Fruit fly (Drosophila melanogaster) whole organism, embryonic: ENCODE data around the gene Atg13.

Source experiments
- CG10147 ChIP-seq: fragments of 200-800 bp; sonication (Bioruptor generic); optimal IDR thresholded peaks from 2 replicates; lab custom pipeline; 2019; ENCODE audit warnings: missing biosample characterization, mild to moderate bottlenecking, missing genetic modification characterization, moderate library complexity
- CG12104 ChIP-seq: fragments of 200-800 bp; sonication (Bioruptor generic); optimal IDR thresholded peaks from 3 replicates; lab custom pipeline; 2016; ENCODE audit warnings: missing biosample characterization, missing genetic modification characterization
- CG12769 ChIP-seq: fragments of 200-800 bp; sonication (Bioruptor generic); optimal IDR thresholded peaks from 2 replicates; lab custom pipeline; 2019; ENCODE audit warnings: missing biosample characterization, mild to moderate bottlenecking, missing genetic modification characterization, moderate library complexity
- CG13296 ChIP-seq: fragments of 200-800 bp; sonication (Bioruptor generic); optimal IDR thresholded peaks from 3 replicates; lab custom pipeline; 2018; ENCODE audit warnings: missing biosample characterization, mild to moderate bottlenecking, missing genetic modification characterization
- CG13624 ChIP-seq: fragments of 200-800 bp; sonication (Bioruptor generic); optimal IDR thresholded peaks from 2 replicates; lab custom pipeline; 2016; ENCODE audit warnings: missing biosample characterization, missing genetic modification characterization
- CG13775 ChIP-seq: fragments of 200-800 bp; sonication (Bioruptor generic); optimal IDR thresholded peaks from 3 replicates; lab custom pipeline; 2017; ENCODE audit warnings: missing biosample characterization, mild to moderate bottlenecking, missing genetic modification characterization
- CG14014 ChIP-seq: fragments of 200-800 bp; sonication (Bioruptor generic); IDR thresholded peaks from 2 replicates; pipeline ENCODE4 v1.3.6; 2022; ENCODE audit warnings: missing biosample characterization, missing genetic modification characterization
- CG14667 ChIP-seq: fragments of 200-800 bp; sonication (Bioruptor generic); IDR thresholded peaks from 2 replicates; pipeline ENCODE4 v1.3.6; 2022; ENCODE audit warnings: missing biosample characterization, missing genetic modification characterization
- CG14710 ChIP-seq: fragments of 200-800 bp; sonication (Bioruptor generic); optimal IDR thresholded peaks from 3 replicates; lab custom pipeline; 2019; ENCODE audit warnings: missing biosample characterization, mild to moderate bottlenecking, missing genetic modification characterization, moderate library complexity
- CG15696 ChIP-seq: fragments of 200-800 bp; sonication (Bioruptor generic); optimal IDR thresholded peaks from 2 replicates; lab custom pipeline; 2019; ENCODE audit warnings: missing biosample characterization, mild to moderate bottlenecking, missing genetic modification characterization, moderate library complexity
- CG17829 ChIP-seq: fragments of 200-800 bp; optimal IDR thresholded peaks from 2 replicates; lab custom pipeline; 2019; ENCODE audit warnings: missing biosample characterization, mild to moderate bottlenecking, missing genetic modification characterization, moderate library complexity
- CG18619 ChIP-seq: fragments of 200-800 bp; sonication (Bioruptor generic); optimal IDR thresholded peaks from 3 replicates; lab custom pipeline; 2017; ENCODE audit warnings: missing biosample characterization, mild to moderate bottlenecking, missing genetic modification characterization
- CG2678 ChIP-seq: fragments of 200-800 bp; sonication (Bioruptor generic); optimal IDR thresholded peaks from 3 replicates; lab custom pipeline; 2019; ENCODE audit warnings: missing biosample characterization, mild to moderate bottlenecking, missing genetic modification characterization, moderate library complexity
- CG32532 ChIP-seq: fragments of 200-800 bp; sonication (Bioruptor generic); IDR thresholded peaks from 2 replicates; pipeline ENCODE4 v1.3.6; 2022; ENCODE audit warnings: missing biosample characterization, missing genetic modification characterization
- CG4424 ChIP-seq: fragments of 200-800 bp; sonication (Bioruptor generic); optimal IDR thresholded peaks from 3 replicates; lab custom pipeline; 2016; ENCODE audit warnings: missing biosample characterization, missing genetic modification characterization
- CG5245 ChIP-seq: fragments of 200-800 bp; sonication (Bioruptor generic); optimal IDR thresholded peaks from 3 replicates; lab custom pipeline; 2016; ENCODE audit warnings: missing biosample characterization, missing genetic modification characterization
- CG9609 ChIP-seq: fragments of 200-800 bp; sonication (Bioruptor generic); optimal IDR thresholded peaks from 3 replicates; lab custom pipeline; 2016; ENCODE audit warnings: missing biosample characterization, missing genetic modification characterization
- CkIIα-i1 ChIP-seq: fragments of 200-800 bp; sonication (Bioruptor generic); IDR thresholded peaks from 2 replicates; pipeline ENCODE4 v1.3.6; 2022; ENCODE audit warnings: missing biosample characterization, missing genetic modification characterization
- Dbx ChIP-seq: fragments of 200-800 bp; sonication (Bioruptor generic); IDR thresholded peaks from 3 replicates; pipeline ENCODE4 v1.3.6; 2022; ENCODE audit warnings: missing biosample characterization, missing genetic modification characterization
- Deaf1 ChIP-seq: fragments of 200-800 bp; optimal IDR thresholded peaks from 3 replicates; lab custom pipeline; 2019; ENCODE audit warnings: missing biosample characterization, mild to moderate bottlenecking, missing genetic modification characterization, moderate library complexity
- Dref ChIP-seq: fragments of 200-800 bp; sonication (Bioruptor generic); IDR thresholded peaks from 2 replicates; pipeline ENCODE4 v1.3.6; 2022; ENCODE audit warnings: missing biosample characterization, missing genetic modification characterization
- Drgx ChIP-seq: fragments of 200-800 bp; sonication (Bioruptor generic); IDR thresholded peaks from 2 replicates; pipeline ENCODE4 v1.3.6; 2022; ENCODE audit warnings: missing biosample characterization, missing genetic modification characterization
- Fer1 ChIP-seq: fragments of 200-800 bp; sonication (Bioruptor generic); optimal IDR thresholded peaks from 2 replicates; lab custom pipeline; 2017; ENCODE audit warnings: missing biosample characterization, mild to moderate bottlenecking, missing genetic modification characterization
- HHEX ChIP-seq: fragments of 200-800 bp; sonication (Bioruptor generic); optimal IDR thresholded peaks from 3 replicates; lab custom pipeline; 2017; ENCODE audit warnings: missing biosample characterization, mild to moderate bottlenecking, missing genetic modification characterization, missing genetic modification reagents
- Hey ChIP-seq: fragments of 200-800 bp; sonication (Bioruptor generic); optimal IDR thresholded peaks from 3 replicates; lab custom pipeline; 2018; ENCODE audit warnings: missing biosample characterization, mild to moderate bottlenecking, missing genetic modification characterization
- NC2β ChIP-seq: fragments of 200-800 bp; sonication (Bioruptor generic); optimal IDR thresholded peaks from 2 replicates; lab custom pipeline; 2016; ENCODE audit warnings: missing biosample characterization, missing genetic modification characterization
- Nf-YC ChIP-seq: fragments of 200-800 bp; optimal IDR thresholded peaks from 3 replicates; lab custom pipeline; 2019; ENCODE audit warnings: missing biosample characterization, mild to moderate bottlenecking, missing genetic modification characterization, moderate library complexity
- Oaz ChIP-seq: fragments of 200-800 bp; sonication (Bioruptor generic); IDR thresholded peaks from 2 replicates; pipeline ENCODE4 v1.3.6; 2022; ENCODE audit warnings: missing biosample characterization, missing genetic modification characterization
- abd-A ChIP-seq: fragments of 200-800 bp; sonication (Bioruptor generic); optimal IDR thresholded peaks from 3 replicates; lab custom pipeline; 2019; ENCODE audit warnings: missing biosample characterization, mild to moderate bottlenecking, missing genetic modification characterization, moderate library complexity
- bigmax ChIP-seq: fragments of 200-800 bp; sonication (Bioruptor generic); optimal IDR thresholded peaks from 2 replicates; lab custom pipeline; 2018; ENCODE audit warnings: missing biosample characterization, mild to moderate bottlenecking, missing genetic modification characterization
- dmrt99B ChIP-seq: fragments of 200-800 bp; sonication (Bioruptor generic); optimal IDR thresholded peaks from 2 replicates; lab custom pipeline; 2018; ENCODE audit warnings: missing biosample characterization, mild to moderate bottlenecking, missing genetic modification characterization, moderate library complexity
- emc ChIP-seq: fragments of 200-800 bp; sonication (Bioruptor generic); optimal IDR thresholded peaks from 2 replicates; lab custom pipeline; 2016; ENCODE audit warnings: missing biosample characterization, missing genetic modification characterization
- ems ChIP-seq: fragments of 200-800 bp; sonication (Bioruptor generic); optimal IDR thresholded peaks from 3 replicates; lab custom pipeline; 2016; ENCODE audit warnings: missing biosample characterization, missing genetic modification characterization
- en ChIP-seq: fragments of 200-800 bp; sonication (Bioruptor generic); optimal IDR thresholded peaks from 2 replicates; lab custom pipeline; 2016; ENCODE audit warnings: missing biosample characterization, missing genetic modification characterization
- ewg ChIP-seq: fragments of 200-800 bp; sonication (Bioruptor generic); optimal IDR thresholded peaks from 3 replicates; lab custom pipeline; 2017; ENCODE audit warnings: mild to moderate bottlenecking, missing biosample characterization, missing genetic modification reagents, missing genetic modification characterization
- fd64A ChIP-seq: fragments of 200-800 bp; sonication (Bioruptor generic); optimal IDR thresholded peaks from 3 replicates; lab custom pipeline; 2018; ENCODE audit warnings: missing biosample characterization, mild to moderate bottlenecking, missing genetic modification characterization
- gcm ChIP-seq: fragments of 200-800 bp; sonication (Bioruptor generic); optimal IDR thresholded peaks from 2 replicates; lab custom pipeline; 2019; ENCODE audit warnings: missing biosample characterization, mild to moderate bottlenecking, missing genetic modification characterization, moderate library complexity
- grau ChIP-seq: fragments of 200-800 bp; optimal IDR thresholded peaks from 3 replicates; lab custom pipeline; 2019; ENCODE audit warnings: missing biosample characterization, mild to moderate bottlenecking, missing genetic modification characterization, moderate library complexity
- gsb-n ChIP-seq: fragments of 200-800 bp; sonication (Bioruptor generic); optimal IDR thresholded peaks from 3 replicates; lab custom pipeline; 2018; ENCODE audit warnings: missing biosample characterization, mild to moderate bottlenecking, missing genetic modification characterization
- her ChIP-seq: fragments of 200-800 bp; sonication (Bioruptor generic); optimal IDR thresholded peaks from 2 replicates; lab custom pipeline; 2016; ENCODE audit warnings: missing biosample characterization, missing genetic modification characterization
- nerfin-1 ChIP-seq: fragments of 200-800 bp; sonication (Bioruptor generic); optimal IDR thresholded peaks from 3 replicates; lab custom pipeline; 2019; ENCODE audit warnings: missing biosample characterization, mild to moderate bottlenecking, missing genetic modification characterization, moderate library complexity
- pan ChIP-seq, 4 experiments: fragments of >200 bp in 3 of 4; fragments of 200-800 bp in 1 of 4; sonication (Bioruptor generic) in 1 of 4; optimal IDR thresholded peaks in 3 of 4; IDR thresholded peaks in 1 of 4; 2 replicates each; pipeline versions ENCODE4 v1.3.6 to Lab custom; 2017 to 2022; ENCODE audit warnings: missing biosample characterization in 2 of 4, missing genetic modification characterization in 2 of 4, mixed read lengths in 1 of 4
- phol ChIP-seq: fragments of 200-800 bp; sonication (Bioruptor generic); optimal IDR thresholded peaks from 3 replicates; lab custom pipeline; 2018; ENCODE audit warnings: missing biosample characterization, mild to moderate bottlenecking, missing genetic modification characterization, moderate library complexity
- run ChIP-seq: fragments of 200-800 bp; sonication (Bioruptor generic); optimal IDR thresholded peaks from 3 replicates; lab custom pipeline; 2018; ENCODE audit warnings: missing biosample characterization, mild to moderate bottlenecking, missing genetic modification characterization
- sens-2 ChIP-seq: fragments of 200-800 bp; sonication (Bioruptor generic); IDR thresholded peaks from 2 replicates; pipeline ENCODE4 v1.3.6; 2022; ENCODE audit warnings: missing biosample characterization, missing genetic modification characterization
- so ChIP-seq: fragments of 200-800 bp; sonication (Bioruptor generic); IDR thresholded peaks from 3 replicates; pipeline ENCODE4 v1.3.6; 2022; ENCODE audit warnings: missing biosample characterization, missing genetic modification characterization
- tgo ChIP-seq: fragments of 200-800 bp; sonication (Bioruptor generic); IDR thresholded peaks from 3 replicates; pipeline ENCODE4 v1.3.6; 2022; ENCODE audit warnings: missing biosample characterization, missing genetic modification characterization
- twi ChIP-seq: fragments of 200-800 bp; optimal IDR thresholded peaks from 2 replicates; lab custom pipeline; 2019; ENCODE audit warnings: missing biosample characterization, mild to moderate bottlenecking, missing genetic modification characterization, moderate library complexity
- tx ChIP-seq: fragments of 200-800 bp; sonication (Bioruptor generic); optimal IDR thresholded peaks from 2 replicates; lab custom pipeline; 2016; ENCODE audit warnings: missing biosample characterization, missing genetic modification characterization
- zf30C ChIP-seq: fragments of 200-800 bp; sonication (Bioruptor generic); optimal IDR thresholded peaks from 3 replicates; lab custom pipeline; 2018; ENCODE audit warnings: missing biosample characterization, mild to moderate bottlenecking, missing genetic modification characterization

The Atg13 gene

DNA sequence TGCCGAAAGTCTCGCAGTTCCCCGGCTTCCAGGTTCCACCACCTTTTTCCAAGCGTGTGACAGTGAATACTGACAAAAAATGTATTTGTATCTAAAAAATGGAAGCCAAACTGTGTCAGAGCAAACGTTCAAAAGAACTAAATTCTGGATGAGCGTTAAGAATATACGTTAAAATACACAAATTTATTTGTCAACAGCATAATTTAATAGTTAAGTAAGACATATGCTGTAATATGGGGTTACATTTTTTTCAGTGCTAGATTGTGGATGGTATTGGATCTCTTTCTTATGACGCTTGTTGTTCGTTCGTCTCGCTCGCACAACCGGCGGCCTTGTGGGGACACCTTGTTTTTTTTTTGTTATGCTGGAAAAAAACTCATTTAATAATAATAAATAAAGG is 6.0 kb downstream of the Atg13 start (continued):
- TF ChIP-seq Dbx (peak; percentile 97), Drgx (GFP tag; lab: Robert Waterston, UW) (peak; percentile 84), tgo (GFP tag; lab: Robert Waterston, UW) (peak; percentile 95), gsb-n (peak; percentile 83), pan (optimal IDR thresholded peaks at IDR 0.05; lab: Kevin White, UChicago) (no peak), pan (GFP tag; optimal IDR thresholded peaks at IDR 0.05 in 1 of 2, IDR thresholded peaks at IDR 0.05 in 1 of 2) (peak in 1 of 2 experiments; percentile 95), CG13296 (GFP tag; lab: Kevin White, UChicago) (peak; percentile 91), CG4424 (GFP tag; lab: Kevin White, UChicago) (peak; percentile 95), Hey (peak; percentile 83), CG14710 (peak; percentile 80), Deaf1 (tag; lab: Kevin White, UChicago) (peak; percentile 73), CG12104 (GFP tag; lab: Kevin White, UChicago) (peak; percentile 94), zf30C (GFP tag; lab: Kevin White, UChicago) (peak; percentile 90), CG13775 (peak; percentile 94), emc (GFP tag; lab: Kevin White, UChicago) (peak; percentile 93), CG14014 (GFP tag; lab: Robert Waterston, UW) (peak; percentile 96), CG12769 (peak; percentile 99), CG9609 (GFP tag; lab: Kevin White, UChicago) (peak; percentile 96), so (GFP tag; lab: Robert Waterston, UW) (peak; percentile 90), twi (tag; lab: Kevin White, UChicago) (peak; percentile 16), fd64A (GFP tag; lab: Kevin White, UChicago) (peak; percentile 66), NC2β (GFP tag; lab: Kevin White, UChicago) (peak; percentile 91), run (peak; percentile 88), ems (GFP tag; lab: Kevin White, UChicago) (peak; percentile 95), Oaz (GFP tag; lab: Robert Waterston, UW) (peak; percentile 88), CkIIα-i1 (GFP tag; lab: Robert Waterston, UW) (no peak), grau (peak; percentile 97), Dref (GFP tag; lab: Robert Waterston, UW) (0 out of 2 replicates have a peak, but pooled peaks have one; percentile 33), Nf-YC (tag; lab: Kevin White, UChicago) (peak; percentile 51), phol (tag; lab: Kevin White, UChicago) (peak; percentile 91), CG17829 (tag; lab: Kevin White, UChicago) (peak; percentile 88), gcm (GFP tag; lab: Kevin White, UChicago) (peak; percentile 83), her (GFP tag; lab: Kevin White, UChicago) (peak; percentile 95), en (peak; percentile 94), CG15696 (tag; lab: Kevin White, UChicago) (peak; percentile 56), CG14667 (GFP tag; lab: Robert Waterston, UW) (peak; percentile 90), tx (GFP tag; lab: Kevin White, UChicago) (peak; percentile 96), Fer1 (GFP tag; lab: Kevin White, UChicago) (peak; percentile 97), CG32532 (GFP tag; lab: Robert Waterston, UW) (peak; percentile 98), CG18619 (GFP tag; lab: Kevin White, UChicago) (peak; percentile 96), ewg (GFP tag; lab: Kevin White, UChicago) (peak; percentile 87), CG5245 (peak; percentile 92), abd-A (tag; lab: Kevin White, UChicago) (peak; percentile 80), HHEX (GFP tag; lab: Kevin White, UChicago) (peak; percentile 94), bigmax (GFP tag; lab: Kevin White, UChicago) (peak; percentile 42), sens-2 (peak; percentile 78; the same call in 1 of the 2 replicates), nerfin-1 (tag; lab: Kevin White, UChicago) (peak; percentile 83), dmrt99B (tag; lab: Kevin White, UChicago) (peak; percentile 94), CG13624 (GFP tag; lab: Kevin White, UChicago) (peak; percentile 99), CG2678 (tag; lab: Kevin White, UChicago) (peak; percentile 97), CG10147 (GFP tag; lab: Kevin White, UChicago) (peak; percentile 97)
